Worm (Caenorhabditis elegans) whole organism, midembryonic: ENCODE results near the gene srh-245.

Source experiments
- cog-1 ChIP-seq: sonication (generic microtip); optimal IDR thresholded peaks from 2 replicates; lab custom pipeline; 2016; ENCODE audit warnings: missing genetic modification characterization, missing compliant biosample characterization
- flt-1 ChIP-seq: fragments of 200-800 bp; sonication (Bioruptor generic); IDR thresholded peaks from 2 replicates; pipeline ENCODE4 v1.3.6; 2022; ENCODE audit warnings: missing genetic modification characterization, missing compliant biosample characterization
- klf-2 ChIP-seq: fragments of 200-800 bp; sonication (Bioruptor generic); conservative IDR thresholded peaks from 2 replicates; pipeline ENCODE4 v1.3.6; 2022; ENCODE audit warnings: missing genetic modification reagents, missing genetic modification characterization, missing compliant biosample characterization
- med-1 ChIP-seq: sonication (generic microtip); optimal IDR thresholded peaks from 2 replicates; lab custom pipeline; 2017; ENCODE audit warnings: missing genetic modification characterization, mild to moderate bottlenecking, missing compliant biosample characterization, antibody characterized with exemption, missing genetic modification reagents; ENCODE audit not compliant: insufficient read depth
- ref-1 ChIP-seq: fragments of 200-800 bp; sonication (Bioruptor generic); conservative IDR thresholded peaks from 2 replicates; pipeline ENCODE4 v1.3.6; 2022; ENCODE audit warnings: missing genetic modification reagents, missing genetic modification characterization, missing compliant biosample characterization
- tab-1 ChIP-seq: fragments of 200-800 bp; sonication (Bioruptor generic); IDR thresholded peaks from 2 replicates; pipeline ENCODE4 v1.3.6; 2022; ENCODE audit warnings: missing genetic modification characterization, missing compliant biosample characterization
- ztf-23 ChIP-seq: fragments of 200-800 bp; sonication (Bioruptor generic); IDR thresholded peaks from 2 replicates; pipeline ENCODE4 v1.3.6; 2022; ENCODE audit warnings: missing genetic modification reagents, missing genetic modification characterization, missing compliant biosample characterization

DNA sequence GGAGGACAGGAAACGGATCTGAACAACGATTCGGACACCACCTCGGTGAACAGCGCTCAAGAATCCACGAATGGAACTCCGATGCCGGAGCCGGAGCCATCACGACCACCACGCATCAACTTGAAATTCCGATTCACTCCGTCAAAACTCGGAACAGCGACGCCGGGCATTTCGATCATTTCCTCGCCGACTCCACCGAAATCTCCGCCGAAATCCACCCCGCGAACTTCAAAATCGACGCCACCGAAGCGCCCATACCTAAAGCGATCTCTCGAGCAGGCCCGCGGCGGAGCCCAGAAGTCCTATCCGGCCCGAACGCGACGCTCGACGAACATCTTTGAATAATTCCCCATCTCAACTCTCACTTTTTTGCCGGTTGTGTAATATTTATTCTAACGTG is 33.8 kb upstream of the srh-245 start:
- TF ChIP-seq cog-1 = no peak
- TF ChIP-seq tab-1 (GFP tag; lab: Robert Waterston, UW) = no peak
- TF ChIP-seq ztf-23 (GFP tag; lab: Robert Waterston, UW) = no peak
- no peak for TF ChIP-seq klf-2 (GFP tag; lab: Robert Waterston, UW)
- TF ChIP-seq flt-1 (GFP tag; lab: Robert Waterston, UW) = no peak
- no peak for TF ChIP-seq ref-1 (GFP tag; lab: Robert Waterston, UW)
- TF ChIP-seq med-1 (GFP tag; lab: Kevin White, UChicago) = no peak
